Comparison of ENCODE assay signal across 5 worm cellular contexts in genomic region chrX:12007905-12008466, ce11.
TF ChIP-seq lines count a peak whose summit lies in the region.

No protein-coding gene starts in this region.

TF ChIP-seq in whole organism, L1 larva, 84 proteins besides CTCF, POLR2A, EP300 and RAD21 (continues in another document):
- no peak for TF ChIP-seq lin-15B (tag; optimal IDR thresholded peaks at IDR 0.05; lab: Kevin White, UChicago)
- TF ChIP-seq xbp-1 (tag; optimal IDR thresholded peaks at IDR 0.05; lab: Kevin White, UChicago) = no peak
- TF ChIP-seq hpl-2 (GFP tag; optimal IDR thresholded peaks at IDR 0.05; lab: Kevin White, UChicago) = no peak
- TF ChIP-seq sox-4 (tag; optimal IDR thresholded peaks at IDR 0.05; lab: Kevin White, UChicago) = no peak
- no peak for TF ChIP-seq unc-30 (tag; optimal IDR thresholded peaks at IDR 0.05; lab: Kevin White, UChicago)
- TF ChIP-seq snu-23 (GFP tag; optimal IDR thresholded peaks at IDR 0.05; lab: Kevin White, UChicago) = peak; percentile 33
- TF ChIP-seq ama-1 (optimal IDR thresholded peaks at IDR 0.05; lab: Kevin White, UChicago) = no peak
- TF ChIP-seq pax-3 (tag; optimal IDR thresholded peaks at IDR 0.05; lab: Kevin White, UChicago) = no peak
- TF ChIP-seq nhr-28 (tag; optimal IDR thresholded peaks at IDR 0.05; lab: Kevin White, UChicago) = no peak
- no peak for TF ChIP-seq ces-1 (GFP tag; optimal IDR thresholded peaks at IDR 0.05; lab: Kevin White, UChicago)
- no peak for TF ChIP-seq C34B4.2 (tag; optimal IDR thresholded peaks at IDR 0.05; lab: Kevin White, UChicago)
- TF ChIP-seq elt-3 (tag; optimal IDR thresholded peaks at IDR 0.05; lab: Kevin White, UChicago) = peak in 2 of 6 experiments; percentile 11 to 30
- TF ChIP-seq aha-1 (tag; optimal IDR thresholded peaks at IDR 0.05; lab: Kevin White, UChicago) = no peak
- TF ChIP-seq isw-1 (GFP tag; IDR thresholded peaks at IDR 0.05; lab: Robert Waterston, UW) = no peak
- no peak for TF ChIP-seq lin-35 (GFP tag; optimal IDR thresholded peaks at IDR 0.05; lab: Kevin White, UChicago)
- peak; percentile 60 for TF ChIP-seq nhr-71 (tag; optimal IDR thresholded peaks at IDR 0.05; lab: Kevin White, UChicago)
- no peak for TF ChIP-seq ztf-11 (tag; optimal IDR thresholded peaks at IDR 0.05; lab: Kevin White, UChicago)
- no peak for TF ChIP-seq pag-3 (tag; optimal IDR thresholded peaks at IDR 0.05; lab: Kevin White, UChicago; ENCODE audit: borderline replicate concordance, insufficient read depth)
- peak; percentile 33 for TF ChIP-seq nhr-90 (tag; optimal IDR thresholded peaks at IDR 0.05; lab: Kevin White, UChicago; ENCODE audit: poor library complexity)

TF ChIP-seq in whole organism, L2 larva, 48 proteins besides CTCF, POLR2A, EP300 and RAD21:
- TF ChIP-seq C34F6.9 (tag; optimal IDR thresholded peaks at IDR 0.05; lab: Kevin White, UChicago) (no peak), lin-11 (tag; optimal IDR thresholded peaks at IDR 0.05; lab: Kevin White, UChicago) (no peak), lin-39 (tag; optimal IDR thresholded peaks at IDR 0.05; lab: Kevin White, UChicago) (no peak), sma-3 (GFP tag; optimal IDR thresholded peaks at IDR 0.05; lab: Kevin White, UChicago) (peak; percentile 24), ama-1 (optimal IDR thresholded peaks at IDR 0.05; lab: Kevin White, UChicago) (no peak), sma-9 (GFP tag; optimal IDR thresholded peaks at IDR 0.05; lab: Kevin White, UChicago) (peak; percentile 20), sma-9 (tag; optimal IDR thresholded peaks at IDR 0.05; lab: Kevin White, UChicago) (no peak)

TF ChIP-seq in whole organism, L3 larva, 47 proteins besides CTCF, POLR2A, EP300 and RAD21:
- TF ChIP-seq jun-1 (tag; optimal IDR thresholded peaks at IDR 0.05; lab: Kevin White, UChicago) = no peak
- TF ChIP-seq nhr-25 (tag; optimal IDR thresholded peaks at IDR 0.05; lab: Kevin White, UChicago) = peak; percentile 29
TF ChIP-seq in whole organism, L3 larva: peak in this region for 1.

TF ChIP-seq in whole organism, L4 larva, 104 proteins besides CTCF, POLR2A, EP300 and RAD21:
- no peak for TF ChIP-seq snpc-1.2 (GFP tag; IDR thresholded peaks at IDR 0.05; lab: Robert Waterston, UW)
- peak in 1 of 2 experiments; percentile 70 for TF ChIP-seq unc-62 (GFP tag; optimal IDR thresholded peaks at IDR 0.05 in 1 of 2; lab: Kevin White, UChicago)
- no peak for TF ChIP-seq unc-62 (tag; optimal IDR thresholded peaks at IDR 0.05; lab: Kevin White, UChicago)
- TF ChIP-seq aha-1 (tag; lab: Kevin White, UChicago) = peak; percentile 63
- no peak for TF ChIP-seq F49E8.2 (tag; optimal IDR thresholded peaks at IDR 0.05; lab: Kevin White, UChicago; ENCODE audit: borderline replicate concordance)
- no peak for TF ChIP-seq lin-39 (tag; optimal IDR thresholded peaks at IDR 0.05; lab: Kevin White, UChicago)
- TF ChIP-seq hlh-30 (tag; optimal IDR thresholded peaks at IDR 0.05; lab: Kevin White, UChicago; ENCODE audit: insufficient read depth) = no peak
- TF ChIP-seq php-3 (GFP tag; IDR thresholded peaks at IDR 0.05; lab: Robert Waterston, UW) = no peak
- no peak for TF ChIP-seq F37D6.2 (tag; optimal IDR thresholded peaks at IDR 0.05; lab: Kevin White, UChicago)
- TF ChIP-seq ces-1 (GFP tag; optimal IDR thresholded peaks at IDR 0.05; lab: Kevin White, UChicago) = no peak
- no peak for TF ChIP-seq ctbp-1 (GFP tag; IDR thresholded peaks at IDR 0.05; lab: Robert Waterston, UW)
- no peak for TF ChIP-seq lin-13 (GFP tag; optimal IDR thresholded peaks at IDR 0.05; lab: Kevin White, UChicago)
- TF ChIP-seq hif-1 (tag; optimal IDR thresholded peaks at IDR 0.05; lab: Kevin White, UChicago) = no peak

TF ChIP-seq in whole organism, late embryonic, 69 proteins besides CTCF, POLR2A, EP300 and RAD21:
- TF ChIP-seq unc-3 (GFP tag; conservative IDR thresholded peaks at IDR 0.05; lab: Robert Waterston, UW) = no peak
- TF ChIP-seq unc-3 (tag; optimal IDR thresholded peaks at IDR 0.05; lab: Kevin White, UChicago) = no peak
- peak; percentile 53 for TF ChIP-seq ref-2 (tag; optimal IDR thresholded peaks at IDR 0.05; lab: Kevin White, UChicago)

Comparison
In these comparisons a context has a peak if more than half of its experiments do, and no peak if none do; other contexts are left out.
1. Of the 29 proteins assayed by ChIP-seq in both whole organism, L4 larva and whole organism, L1 larva: peak only in whole organism, L4 larva: aha-1; only in whole organism, L1 larva: mep-1; in both: none; in neither: 26; mixed calls (peak in some experiments, not most) for 1.